ENCODE assay signal across 1 worm cellular context in genomic region chrII:6705593-6706228, ce11.
TF ChIP-seq lines count a peak whose summit lies in the region.

Gene rpy-1 (minus strand): TSS chrII:6705643.

TF ChIP-seq in whole organism, L1 larva, 84 proteins besides CTCF, POLR2A, EP300 and RAD21 (continued from another document):
- no peak for TF ChIP-seq egl-13 (tag; optimal IDR thresholded peaks at IDR 0.05; lab: Kevin White, UChicago)
- TF ChIP-seq nhr-237 (tag; optimal IDR thresholded peaks at IDR 0.05; lab: Kevin White, UChicago) = no peak
- TF ChIP-seq isw-1 (GFP tag; IDR thresholded peaks at IDR 0.05; lab: Robert Waterston, UW) = no peak
- TF ChIP-seq ceh-63 (GFP tag; optimal IDR thresholded peaks at IDR 0.05; lab: Kevin White, UChicago) = no peak
- TF ChIP-seq elt-3 (tag; optimal IDR thresholded peaks at IDR 0.05; lab: Kevin White, UChicago) = no peak
- no peak for TF ChIP-seq sup-37 (GFP tag; optimal IDR thresholded peaks at IDR 0.05; lab: Kevin White, UChicago)
- no peak for TF ChIP-seq efl-3 (GFP tag; optimal IDR thresholded peaks at IDR 0.05; lab: Kevin White, UChicago)
- peak; percentile 60 for TF ChIP-seq rnt-1 (tag; optimal IDR thresholded peaks at IDR 0.05; lab: Kevin White, UChicago)
- peak; percentile 7 for TF ChIP-seq nhr-85 (tag; lab: Kevin White, UChicago)
- TF ChIP-seq hpl-2 (GFP tag; optimal IDR thresholded peaks at IDR 0.05; lab: Kevin White, UChicago) = no peak
- TF ChIP-seq aly-2 (tag; optimal IDR thresholded peaks at IDR 0.05; lab: Kevin White, UChicago) = no peak
- no peak for TF ChIP-seq lin-35 (GFP tag; optimal IDR thresholded peaks at IDR 0.05; lab: Kevin White, UChicago)
- TF ChIP-seq alr-1 (tag; optimal IDR thresholded peaks at IDR 0.05; lab: Kevin White, UChicago; ENCODE audit: borderline replicate concordance) = no peak
- TF ChIP-seq snu-23 (GFP tag; optimal IDR thresholded peaks at IDR 0.05; lab: Kevin White, UChicago) = peak; percentile 36
- no peak for TF ChIP-seq pag-3 (tag; optimal IDR thresholded peaks at IDR 0.05; lab: Kevin White, UChicago; ENCODE audit: borderline replicate concordance, insufficient read depth)
- no peak for TF ChIP-seq lin-15B (tag; optimal IDR thresholded peaks at IDR 0.05; lab: Kevin White, UChicago)
- TF ChIP-seq unc-62 (GFP tag; optimal IDR thresholded peaks at IDR 0.05; lab: Kevin White, UChicago) = no peak
- peak; percentile 58 for TF ChIP-seq dsc-1 (tag; optimal IDR thresholded peaks at IDR 0.05; lab: Kevin White, UChicago)
- no peak for TF ChIP-seq grh-1 (GFP tag; IDR thresholded peaks at IDR 0.05; lab: Robert Waterston, UW)
- TF ChIP-seq nhr-71 (tag; optimal IDR thresholded peaks at IDR 0.05; lab: Kevin White, UChicago) = peak; percentile 68
- no peak for TF ChIP-seq C04F5.9 (tag; optimal IDR thresholded peaks at IDR 0.05; lab: Kevin White, UChicago)
- no peak for TF ChIP-seq mab-9 (GFP tag; IDR thresholded peaks at IDR 0.05; lab: Robert Waterston, UW)
- no peak for TF ChIP-seq aha-1 (tag; optimal IDR thresholded peaks at IDR 0.05; lab: Kevin White, UChicago)
- no peak for TF ChIP-seq ama-1 (optimal IDR thresholded peaks at IDR 0.05; lab: Kevin White, UChicago)
- TF ChIP-seq ces-1 (GFP tag; optimal IDR thresholded peaks at IDR 0.05; lab: Kevin White, UChicago) = no peak
- TF ChIP-seq egl-27 (tag; optimal IDR thresholded peaks at IDR 0.05; lab: Kevin White, UChicago) = no peak
- no peak for TF ChIP-seq hlh-17 (GFP tag; optimal IDR thresholded peaks at IDR 0.05; lab: Kevin White, UChicago; ENCODE audit: borderline replicate concordance)
- no peak for TF ChIP-seq dpl-1 (GFP tag; optimal IDR thresholded peaks at IDR 0.05; lab: Kevin White, UChicago)
- no peak for TF ChIP-seq mep-1 (tag; optimal IDR thresholded peaks at IDR 0.05; lab: Kevin White, UChicago)
- no peak for TF ChIP-seq sptf-1 (tag; optimal IDR thresholded peaks at IDR 0.05; lab: Kevin White, UChicago)
- TF ChIP-seq ztf-4 (tag; optimal IDR thresholded peaks at IDR 0.05; lab: Kevin White, UChicago) = peak; percentile 22
- TF ChIP-seq C16A3.4 (tag; optimal IDR thresholded peaks at IDR 0.05; lab: Kevin White, UChicago) = no peak
- no peak for TF ChIP-seq pqm-1 (tag; optimal IDR thresholded peaks at IDR 0.05; lab: Kevin White, UChicago)
- TF ChIP-seq fos-1 (tag; optimal IDR thresholded peaks at IDR 0.05; lab: Kevin White, UChicago) = no peak
- no peak for TF ChIP-seq Y116A8C.19 (tag; optimal IDR thresholded peaks at IDR 0.05; lab: Kevin White, UChicago; ENCODE audit: borderline replicate concordance)
- TF ChIP-seq mdl-1 (tag; optimal IDR thresholded peaks at IDR 0.05; lab: Kevin White, UChicago) = no peak
- TF ChIP-seq hlh-4 (tag; optimal IDR thresholded peaks at IDR 0.05; lab: Kevin White, UChicago) = no peak
- no peak for TF ChIP-seq nhr-76 (tag; optimal IDR thresholded peaks at IDR 0.05; lab: Kevin White, UChicago)
- TF ChIP-seq pax-3 (tag; optimal IDR thresholded peaks at IDR 0.05; lab: Kevin White, UChicago) = no peak
- no peak for TF ChIP-seq vab-15 (tag; optimal IDR thresholded peaks at IDR 0.05; lab: Kevin White, UChicago)
- TF ChIP-seq swsn-7 (tag; optimal IDR thresholded peaks at IDR 0.05; lab: Kevin White, UChicago) = no peak
- TF ChIP-seq nhr-11 (tag; optimal IDR thresholded peaks at IDR 0.05; lab: Kevin White, UChicago) = no peak
- TF ChIP-seq ztf-11 (tag; optimal IDR thresholded peaks at IDR 0.05; lab: Kevin White, UChicago) = no peak
- TF ChIP-seq mef-2 (tag; optimal IDR thresholded peaks at IDR 0.05; lab: Kevin White, UChicago) = no peak
- TF ChIP-seq nhr-77 (tag; optimal IDR thresholded peaks at IDR 0.05; lab: Kevin White, UChicago) = no peak
- TF ChIP-seq nhr-12 (tag; optimal IDR thresholded peaks at IDR 0.05; lab: Kevin White, UChicago) = no peak
- peak; percentile 61 for TF ChIP-seq lin-39 (tag; optimal IDR thresholded peaks at IDR 0.05; lab: Kevin White, UChicago)
- TF ChIP-seq jun-1 (tag; optimal IDR thresholded peaks at IDR 0.05; lab: Kevin White, UChicago) = no peak
- no peak for TF ChIP-seq zip-4 (GFP tag; optimal IDR thresholded peaks at IDR 0.05; lab: Kevin White, UChicago)
- no peak for TF ChIP-seq F16B12.6 (tag; optimal IDR thresholded peaks at IDR 0.05; lab: Kevin White, UChicago)
- TF ChIP-seq unc-86 (tag; optimal IDR thresholded peaks at IDR 0.05; lab: Kevin White, UChicago) = no peak
- no peak for TF ChIP-seq fkh-4 (tag; optimal IDR thresholded peaks at IDR 0.05; lab: Kevin White, UChicago; ENCODE audit: borderline replicate concordance)
- TF ChIP-seq tbx-2 (tag; optimal IDR thresholded peaks at IDR 0.05; lab: Kevin White, UChicago) = no peak
- TF ChIP-seq nhr-20 (tag; optimal IDR thresholded peaks at IDR 0.05; lab: Kevin White, UChicago) = peak; percentile 21
- TF ChIP-seq fkh-8 (tag; optimal IDR thresholded peaks at IDR 0.05; lab: Kevin White, UChicago) = no peak
- TF ChIP-seq nhr-47 (tag; optimal IDR thresholded peaks at IDR 0.05; lab: Kevin White, UChicago) = no peak
- TF ChIP-seq lin-13 (GFP tag; optimal IDR thresholded peaks at IDR 0.05; lab: Kevin White, UChicago) = no peak
- TF ChIP-seq nhr-90 (tag; optimal IDR thresholded peaks at IDR 0.05; lab: Kevin White, UChicago; ENCODE audit: poor library complexity) = no peak
- no peak for TF ChIP-seq ceh-8 (GFP tag; optimal IDR thresholded peaks at IDR 0.05; lab: Kevin White, UChicago)
- no peak for TF ChIP-seq fkh-10 (GFP tag; optimal IDR thresholded peaks at IDR 0.05; lab: Kevin White, UChicago)
- 0 out of 2 replicates have a peak, but pooled peaks have one; percentile 13 for TF ChIP-seq nhr-19 (GFP tag; conservative IDR thresholded peaks at IDR 0.05; lab: Robert Waterston, UW)
- TF ChIP-seq unc-30 (tag; optimal IDR thresholded peaks at IDR 0.05; lab: Kevin White, UChicago) = no peak
- no peak for TF ChIP-seq snpc-4 (tag; optimal IDR thresholded peaks at IDR 0.05; lab: Kevin White, UChicago)
- TF ChIP-seq blmp-1 (tag; optimal IDR thresholded peaks at IDR 0.05; lab: Kevin White, UChicago) = peak; percentile 9
- TF ChIP-seq nhr-28 (tag; optimal IDR thresholded peaks at IDR 0.05; lab: Kevin White, UChicago) = no peak
- TF ChIP-seq ceh-82 (tag; optimal IDR thresholded peaks at IDR 0.05; lab: Kevin White, UChicago) = no peak
- TF ChIP-seq sox-4 (tag; optimal IDR thresholded peaks at IDR 0.05; lab: Kevin White, UChicago) = no peak
- TF ChIP-seq tlp-1 (tag; optimal IDR thresholded peaks at IDR 0.05; lab: Kevin White, UChicago) = no peak
- no peak for TF ChIP-seq skn-1 (tag; optimal IDR thresholded peaks at IDR 0.05; lab: Kevin White, UChicago)
